Worm (Caenorhabditis elegans) whole organism, mixed stage, embryonic: ENCODE measurements around the gene D2024.18.

Experiments used
- M03D4.4 ChIP-seq: sonication (generic microtip); optimal IDR thresholded peaks from 2 replicates; lab custom pipeline; 2017; ENCODE audit warnings: mild to moderate bottlenecking, missing genetic modification characterization, missing compliant biosample characterization
- bed-3 ChIP-seq: fragments of 200-800 bp; sonication (Bioruptor generic); optimal IDR thresholded peaks from 3 replicates; lab custom pipeline; 2018; ENCODE audit warnings: mild to moderate bottlenecking, missing genetic modification characterization, moderate library complexity, missing compliant biosample characterization
- blmp-1 ChIP-seq: fragments of 150-350 bp; optimal IDR thresholded peaks from 2 replicates; lab custom pipeline; 2014; ENCODE audit warnings: missing biosample characterization, missing genetic modification characterization
- ceh-39 ChIP-seq: fragments of 150-350 bp; optimal IDR thresholded peaks from 2 replicates; lab custom pipeline; 2014; ENCODE audit warnings: missing biosample characterization, missing genetic modification characterization
- ceh-43 ChIP-seq: fragments of 200-800 bp; sonication (Bioruptor generic); optimal IDR thresholded peaks from 2 replicates; lab custom pipeline; 2018; ENCODE audit warnings: mild to moderate bottlenecking, missing genetic modification characterization, moderate library complexity, missing compliant biosample characterization
- ceh-83 ChIP-seq: fragments of 200-800 bp; sonication (Bioruptor generic); optimal IDR thresholded peaks from 2 replicates; lab custom pipeline; 2018; ENCODE audit warnings: mild to moderate bottlenecking, missing genetic modification characterization, missing compliant biosample characterization
- ces-1 ChIP-seq: fragments of 150-350 bp; optimal IDR thresholded peaks from 2 replicates; lab custom pipeline; 2014; ENCODE audit warnings: missing biosample characterization, missing genetic modification reagents, missing genetic modification characterization
- cnd-1 ChIP-seq: fragments of 200-800 bp; sonication (Bioruptor generic); optimal IDR thresholded peaks from 2 replicates; lab custom pipeline; 2018; ENCODE audit warnings: mild to moderate bottlenecking, missing genetic modification characterization, missing compliant biosample characterization
- drap-1 ChIP-seq: fragments of 200-800 bp; sonication (Bioruptor generic); optimal IDR thresholded peaks from 3 replicates; lab custom pipeline; 2018; ENCODE audit warnings: mild to moderate bottlenecking, missing genetic modification characterization, missing compliant biosample characterization
- elt-1 ChIP-seq: sonication (generic microtip); optimal IDR thresholded peaks from 2 replicates; lab custom pipeline; 2017; ENCODE audit warnings: missing genetic modification characterization, mild to moderate bottlenecking, missing compliant biosample characterization, antibody characterized with exemption, moderate library complexity, borderline replicate concordance; ENCODE audit not compliant: insufficient read depth
- elt-3 ChIP-seq: fragments of 150-350 bp; optimal IDR thresholded peaks from 2 replicates; lab custom pipeline; 2014; ENCODE audit warnings: missing biosample characterization, missing genetic modification characterization
- flh-1 ChIP-seq: fragments of 200-800 bp; sonication (Bioruptor generic); optimal IDR thresholded peaks from 2 replicates; lab custom pipeline; 2018; ENCODE audit warnings: mild to moderate bottlenecking, missing genetic modification characterization, moderate library complexity, missing compliant biosample characterization
- ham-2 ChIP-seq: fragments of 200-800 bp; sonication (Bioruptor generic); optimal IDR thresholded peaks from 2 replicates; lab custom pipeline; 2018; ENCODE audit warnings: mild to moderate bottlenecking, missing genetic modification characterization, missing compliant biosample characterization
- hlh-1 ChIP-seq: fragments of 150-350 bp; optimal IDR thresholded peaks from 2 replicates; lab custom pipeline; 2014; ENCODE audit warnings: missing biosample characterization, missing genetic modification reagents, missing genetic modification characterization
- lin-13 ChIP-seq: fragments of 150-350 bp; optimal IDR thresholded peaks from 2 replicates; lab custom pipeline; 2014; ENCODE audit warnings: missing biosample characterization, missing genetic modification characterization
- lin-32 ChIP-seq: fragments of 200-800 bp; sonication (Bioruptor generic); optimal IDR thresholded peaks from 2 replicates; lab custom pipeline; 2018; ENCODE audit warnings: mild to moderate bottlenecking, missing genetic modification characterization, missing compliant biosample characterization
- lsy-2 ChIP-seq: fragments of 150-350 bp; optimal IDR thresholded peaks from 2 replicates; lab custom pipeline; 2014; ENCODE audit warnings: missing biosample characterization, missing genetic modification characterization
- mab-5 ChIP-seq: fragments of 150-350 bp; optimal IDR thresholded peaks from 2 replicates; lab custom pipeline; 2014; ENCODE audit warnings: missing biosample characterization, missing genetic modification characterization
- mep-1 ChIP-seq: fragments of 150-350 bp; optimal IDR thresholded peaks from 2 replicates; lab custom pipeline; 2017; ENCODE audit warnings: missing biosample characterization, missing genetic modification reagents, missing genetic modification characterization, inconsistent platforms
- mls-2 ChIP-seq: sonication (generic microtip); optimal IDR thresholded peaks from 2 replicates; lab custom pipeline; 2016; ENCODE audit warnings: mild to moderate bottlenecking, missing genetic modification characterization, moderate library complexity, missing compliant biosample characterization
- nhr-2 ChIP-seq: fragments of 150-350 bp; optimal IDR thresholded peaks from 2 replicates; lab custom pipeline; 2014; ENCODE audit warnings: missing biosample characterization, missing genetic modification characterization
- nhr-237 ChIP-seq: fragments of 150-350 bp; optimal IDR thresholded peaks from 2 replicates; lab custom pipeline; 2014; ENCODE audit warnings: missing biosample characterization, missing genetic modification characterization
- nhr-28 ChIP-seq: fragments of 150-350 bp; optimal IDR thresholded peaks from 2 replicates; lab custom pipeline; 2014; ENCODE audit warnings: missing biosample characterization, missing genetic modification characterization
- pha-4 ChIP-seq: fragments of 150-350 bp; optimal IDR thresholded peaks from 2 replicates; lab custom pipeline; 2018; ENCODE audit warnings: missing biosample characterization, missing genetic modification reagents, missing genetic modification characterization
- sem-2 ChIP-seq: fragments of 200-800 bp; sonication (Bioruptor generic); optimal IDR thresholded peaks from 2 replicates; lab custom pipeline; 2018; ENCODE audit warnings: mild to moderate bottlenecking, missing genetic modification characterization, missing compliant biosample characterization
- snpc-4 ChIP-seq: fragments of 150-350 bp; optimal IDR thresholded peaks from 2 replicates; lab custom pipeline; 2014; ENCODE audit warnings: missing biosample characterization, missing genetic modification characterization
- sptf-1 ChIP-seq: sonication (generic microtip); optimal IDR thresholded peaks from 2 replicates; lab custom pipeline; 2017; ENCODE audit warnings: mild to moderate bottlenecking, missing genetic modification characterization, moderate library complexity, missing compliant biosample characterization
- tbx-8 ChIP-seq: fragments of 200-800 bp; sonication (Bioruptor generic); optimal IDR thresholded peaks from 2 replicates; lab custom pipeline; 2018; ENCODE audit warnings: mild to moderate bottlenecking, missing genetic modification characterization, moderate library complexity, missing compliant biosample characterization
- unc-120 ChIP-seq: sonication (generic microtip); optimal IDR thresholded peaks from 2 replicates; lab custom pipeline; 2017; ENCODE audit warnings: missing genetic modification characterization, missing compliant biosample characterization; ENCODE audit not compliant: poor library complexity, severe bottlenecking
- unc-39 ChIP-seq: fragments of 150-350 bp; optimal IDR thresholded peaks from 2 replicates; lab custom pipeline; 2014; ENCODE audit warnings: missing biosample characterization, missing genetic modification characterization
- unc-62 ChIP-seq: fragments of 150-350 bp; optimal IDR thresholded peaks from 2 replicates; lab custom pipeline; 2014; ENCODE audit warnings: missing biosample characterization, missing genetic modification reagents, missing genetic modification characterization
- zip-8 ChIP-seq: fragments of 150-350 bp; optimal IDR thresholded peaks from 2 replicates; lab custom pipeline; 2014; ENCODE audit warnings: missing biosample characterization, missing genetic modification characterization

Gene D2024.18

ce11 chrIV:7250158-7250557, at the start of gene D2024.18:
Gene D2024.18 (plus strand): TSS chrIV:7250458.
- TF ChIP-seq mep-1 (tag; lab: Kevin White, UChicago) (no peak), unc-62 (GFP tag; lab: Kevin White, UChicago) (no peak), ceh-39 (tag; lab: Kevin White, UChicago) (no peak), pha-4 (no peak), lsy-2 (tag; lab: Kevin White, UChicago) (no peak), snpc-4 (tag; lab: Kevin White, UChicago) (no peak), ceh-83 (no peak), lin-13 (tag; lab: Kevin White, UChicago) (no peak), blmp-1 (tag; lab: Kevin White, UChicago) (no peak), mab-5 (no peak), ham-2 (GFP tag; lab: Kevin White, UChicago) (no peak), zip-8 (tag; lab: Kevin White, UChicago) (no peak), elt-1 (tag; lab: Kevin White, UChicago) (no peak), unc-120 (tag; lab: Kevin White, UChicago) (no peak), flh-1 (GFP tag; lab: Kevin White, UChicago) (no peak), unc-39 (tag; lab: Kevin White, UChicago) (no peak), elt-3 (no peak), bed-3 (no peak), mls-2 (tag; lab: Kevin White, UChicago) (no peak), cnd-1 (tag; lab: Kevin White, UChicago) (no peak)

- TF ChIP-seq ces-1 (no peak), blmp-1 (tag; lab: Kevin White, UChicago) (no peak), hlh-1 (no peak), nhr-2 (no peak), nhr-237 (no peak), lin-13 (tag; lab: Kevin White, UChicago) (no peak), zip-8 (tag; lab: Kevin White, UChicago) (no peak), lin-32 (no peak), unc-62 (GFP tag; lab: Kevin White, UChicago) (no peak), M03D4.4 (tag; lab: Kevin White, UChicago) (no peak), sptf-1 (tag; lab: Kevin White, UChicago) (no peak), unc-39 (tag; lab: Kevin White, UChicago) (no peak)
- TF ChIP-seq, all 35 proteins: peak for 0
Measured at ce11 chrIV:7203696-7204095, 46.6 kb upstream of the D2024.18 start, which contains the start of gene R13A1.3. Gene R13A1.3 (plus strand): TSS chrIV:7203996.

- TF ChIP-seq sem-2 (GFP tag; lab: Kevin White, UChicago): no peak
Measured at ce11 chrIV:7205969-7206368, 44.3 kb upstream of the D2024.18 start, which contains the start of gene kcc-1. Gene kcc-1 (plus strand): TSS chrIV:7206269.

- no peak for TF ChIP-seq bed-3
- TF ChIP-seq hlh-1: no peak
- no peak for TF ChIP-seq flh-1 (GFP tag; lab: Kevin White, UChicago)
- TF ChIP-seq pha-4: no peak
- TF ChIP-seq unc-62 (GFP tag; lab: Kevin White, UChicago): no peak
- no peak for TF ChIP-seq ceh-83
- no peak for TF ChIP-seq M03D4.4 (tag; lab: Kevin White, UChicago)
- no peak for TF ChIP-seq snpc-4 (tag; lab: Kevin White, UChicago)
- TF ChIP-seq mab-5: no peak
- TF ChIP-seq unc-39 (tag; lab: Kevin White, UChicago): no peak
- TF ChIP-seq nhr-237: no peak
- TF ChIP-seq ceh-43 (GFP tag; lab: Kevin White, UChicago): no peak
- TF ChIP-seq ham-2 (GFP tag; lab: Kevin White, UChicago): no peak
- TF ChIP-seq ceh-39 (tag; lab: Kevin White, UChicago): no peak
- TF ChIP-seq lsy-2 (tag; lab: Kevin White, UChicago): no peak
- no peak for TF ChIP-seq tbx-8 (GFP tag; lab: Kevin White, UChicago)
- no peak for TF ChIP-seq mls-2 (tag; lab: Kevin White, UChicago)
- no peak for TF ChIP-seq mep-1 (tag; lab: Kevin White, UChicago)
- no peak for TF ChIP-seq ces-1
Measured at ce11 chrIV:7208961-7209360, 41.3 kb upstream of the D2024.18 start.

- no peak for TF ChIP-seq elt-1 (tag; lab: Kevin White, UChicago)
- no peak for TF ChIP-seq ham-2 (GFP tag; lab: Kevin White, UChicago)
- no peak for TF ChIP-seq tbx-8 (GFP tag; lab: Kevin White, UChicago)
- no peak for TF ChIP-seq sptf-1 (tag; lab: Kevin White, UChicago)
- no peak for TF ChIP-seq nhr-237
- TF ChIP-seq nhr-28 (tag; lab: Kevin White, UChicago): no peak
- TF ChIP-seq ceh-43 (GFP tag; lab: Kevin White, UChicago): no peak
- TF ChIP-seq blmp-1 (tag; lab: Kevin White, UChicago): no peak
- TF ChIP-seq drap-1: no peak
- no peak for TF ChIP-seq M03D4.4 (tag; lab: Kevin White, UChicago)
- no peak for TF ChIP-seq ceh-39 (tag; lab: Kevin White, UChicago)
- TF ChIP-seq bed-3: no peak
- TF ChIP-seq ceh-83: no peak
- TF ChIP-seq cnd-1 (tag; lab: Kevin White, UChicago): no peak
- no peak for TF ChIP-seq ces-1
Measured at ce11 chrIV:7211313-7211712, 38.9 kb upstream of the D2024.18 start.
